Fruit fly (Drosophila melanogaster): ENCODE results near the gene CG2100.

Gene CG2100

dm6 chr3R:5742278-5743196, 6.4 kb upstream of the CG2100 start, which contains the start of the genes Sym and Madm (continued):
- TF ChIP-seq CG17361 (GFP tag; IDR thresholded peaks at IDR 0.05) (peak; percentile 66; the same call in 2 of the 3 replicates), twi (tag; optimal IDR thresholded peaks at IDR 0.05) (peak; percentile 41), CG2889 (GFP tag; IDR thresholded peaks at IDR 0.05) (no peak), bigmax (GFP tag; optimal IDR thresholded peaks at IDR 0.05) (no peak), wor (GFP tag; IDR thresholded peaks at IDR 0.05) (no peak), Sin3A (optimal IDR thresholded peaks at IDR 0.05) (peak; percentile 96), wek (GFP tag; optimal IDR thresholded peaks at IDR 0.05) (no peak), CG10654 (GFP tag; optimal IDR thresholded peaks at IDR 0.05) (peak; percentile 22), CG17612 (GFP tag; IDR thresholded peaks at IDR 0.05) (no peak), dmrt99B (tag; optimal IDR thresholded peaks at IDR 0.05) (no peak), CG2678 (tag; optimal IDR thresholded peaks at IDR 0.05) (no peak), Mad (GFP tag; optimal IDR thresholded peaks at IDR 0.05) (peak; percentile 7), ind (GFP tag; optimal IDR thresholded peaks at IDR 0.05) (peak; percentile 45), mam (GFP tag; optimal IDR thresholded peaks at IDR 0.05) (peak; percentile 70), Trl (optimal IDR thresholded peaks at IDR 0.05) (no peak), Trl (GFP tag; optimal IDR thresholded peaks at IDR 0.05) (peak; percentile 27), dm (GFP tag; optimal IDR thresholded peaks at IDR 0.05) (peak; percentile 56), eyg (GFP tag; optimal IDR thresholded peaks at IDR 0.05) (no peak), yki (optimal IDR thresholded peaks at IDR 0.05) (no peak), CG10366 (GFP tag; IDR thresholded peaks at IDR 0.05) (peak; percentile 19; the same call in 1 of the 2 replicates), sim (GFP tag; IDR thresholded peaks at IDR 0.05) (no peak), CG12155 (GFP tag; optimal IDR thresholded peaks at IDR 0.05) (peak; percentile 16), tio (GFP tag; optimal IDR thresholded peaks at IDR 0.05) (no peak)

dm6 chr3R:5737263-5737662, 1.1 kb upstream of the CG2100 start:
- TF ChIP-seq H15 (GFP tag; IDR thresholded peaks at IDR 0.05) = 0 out of 3 replicates have a peak, but pooled peaks have one; percentile 31
- 0 out of 3 replicates have a peak, but pooled peaks have one; percentile 36 for TF ChIP-seq CG7963 (GFP tag; IDR thresholded peaks at IDR 0.05; ENCODE audit: partially characterized antibody)
- TF ChIP-seq Camta (GFP tag; optimal IDR thresholded peaks at IDR 0.05) = no peak
- TF ChIP-seq chinmo (GFP tag; IDR thresholded peaks at IDR 0.05; ENCODE audit: partially characterized antibody) = no peak
- no peak for TF ChIP-seq CG17568 (GFP tag; optimal IDR thresholded peaks at IDR 0.05)
- TF ChIP-seq Awh (GFP tag; IDR thresholded peaks at IDR 0.05) = no peak
- TF ChIP-seq Med (GFP tag) = peak; percentile 62
- TF ChIP-seq cas (GFP tag; IDR thresholded peaks at IDR 0.05) = no peak
- no peak for TF ChIP-seq CG14965 (GFP tag; optimal IDR thresholded peaks at IDR 0.05; ENCODE audit: borderline replicate concordance)
- peak; percentile 26 for TF ChIP-seq nom (GFP tag; optimal IDR thresholded peaks at IDR 0.05)
- no peak for TF ChIP-seq CG16813 (GFP tag; IDR thresholded peaks at IDR 0.05; ENCODE audit: partially characterized antibody)

- TF ChIP-seq CG16813 (GFP tag; IDR thresholded peaks at IDR 0.05; ENCODE audit: partially characterized antibody) (0 out of 3 replicates have a peak, but pooled peaks have one; percentile 27), D19A (tag; optimal IDR thresholded peaks at IDR 0.05) (peak; percentile 3), sd (tag; optimal IDR thresholded peaks at IDR 0.05) (no peak), Meics (GFP tag; optimal IDR thresholded peaks at IDR 0.05) (no peak), CG3281 (GFP tag; optimal IDR thresholded peaks at IDR 0.05) (no peak), exex (tag; optimal IDR thresholded peaks at IDR 0.05) (peak; percentile 22), chif (GFP tag; optimal IDR thresholded peaks at IDR 0.05) (no peak), chn (GFP tag; optimal IDR thresholded peaks at IDR 0.05) (no peak), wek (GFP tag; optimal IDR thresholded peaks at IDR 0.05) (no peak), lov (optimal IDR thresholded peaks at IDR 0.05) (no peak), lov (GFP tag; IDR thresholded peaks at IDR 0.05) (no peak), Ptx1 (GFP tag; IDR thresholded peaks at IDR 0.05) (no peak), zfh1 (GFP tag; IDR thresholded peaks at IDR 0.05) (no peak), kay (GFP tag; optimal IDR thresholded peaks at IDR 0.05) (no peak), CG11456 (GFP tag; IDR thresholded peaks at IDR 0.05) (no peak), CG11696 (GFP tag; IDR thresholded peaks at IDR 0.05) (no peak), eyg (GFP tag; optimal IDR thresholded peaks at IDR 0.05) (no peak), CG12071 (GFP tag; optimal IDR thresholded peaks at IDR 0.05) (no peak)
Observed at dm6 chr3R:5733181-5733580, 3.0 kb downstream of the CG2100 start, which contains the start of gene CG1239. Gene CG1239, plus strand, starts transcription at chr3R:5733513.

Measured in whole organism, embryonic.